Worm (Caenorhabditis elegans) whole organism, L4/young adult: Measurements from ENCODE around the gene frpr-5.

Experiments
- W03F9.2 ChIP-seq: fragments of 150-350 bp; optimal IDR thresholded peaks from 2 replicates; lab custom pipeline; 2014; ENCODE audit warnings: missing biosample characterization, missing genetic modification characterization
- dao-5 ChIP-seq: sonication (generic microtip); optimal IDR thresholded peaks from 2 replicates; lab custom pipeline; 2016; ENCODE audit warnings: missing genotype, missing genetic modification characterization, moderate library complexity, missing compliant biosample characterization
- him-1 ChIP-seq: sonication (generic microtip); optimal IDR thresholded peaks from 2 replicates; lab custom pipeline; 2016; ENCODE audit warnings: missing genotype, missing genetic modification reagents, missing genetic modification characterization, missing compliant biosample characterization

DNA sequence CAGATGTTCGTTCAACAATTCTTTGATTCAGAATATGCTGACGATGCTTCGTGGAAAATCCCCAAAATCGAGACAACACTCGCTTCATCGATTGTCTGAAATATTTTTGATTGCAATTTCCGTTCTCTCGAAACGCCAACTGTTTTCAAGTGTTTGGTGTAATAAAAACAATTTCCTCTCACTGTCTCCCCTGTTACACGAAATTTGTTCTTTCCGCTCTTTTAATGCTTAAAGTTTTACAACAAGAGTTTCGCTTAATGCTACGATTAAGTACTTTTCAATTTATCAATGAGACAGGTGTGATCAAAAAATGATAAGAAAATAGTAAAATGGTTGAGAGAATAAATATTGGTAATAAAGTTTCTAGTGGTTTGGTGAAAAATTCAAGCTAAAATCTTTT lies 20.4 kb upstream of the frpr-5 start, which contains the start of gene C56A3.6:
- no peak for TF ChIP-seq dao-5 (tag; lab: Kevin White, UChicago)
- TF ChIP-seq W03F9.2 = no peak
- TF ChIP-seq him-1 (tag; lab: Kevin White, UChicago) = no peak
